Worm (Caenorhabditis elegans): ENCODE data around the gene pigq-1.

ce11 chrIV:11169652-11170051, 22.6 kb upstream of the pigq-1 start, which contains the start of gene nhr-67:
- no peak for TF ChIP-seq dve-1 (tag; optimal IDR thresholded peaks at IDR 0.05; ENCODE audit: insufficient read depth)
- no peak for TF ChIP-seq egl-43 (GFP tag; IDR thresholded peaks at IDR 0.05)
- TF ChIP-seq pha-4 (GFP tag; IDR thresholded peaks at IDR 0.05) = no peak
- TF ChIP-seq pha-4 (tag; optimal IDR thresholded peaks at IDR 0.05) = no peak
- no peak for TF ChIP-seq lir-3 (tag; optimal IDR thresholded peaks at IDR 0.05)
- no peak for TF ChIP-seq egl-27 (tag; optimal IDR thresholded peaks at IDR 0.05)
- no peak for TF ChIP-seq skn-1 (tag; optimal IDR thresholded peaks at IDR 0.05)
- TF ChIP-seq unc-130 (GFP tag; optimal IDR thresholded peaks at IDR 0.05) = no peak
- peak in 1 of 2 experiments; percentile 43 for TF ChIP-seq unc-62 (GFP tag; optimal IDR thresholded peaks at IDR 0.05 in 1 of 2)
- no peak for TF ChIP-seq unc-62 (tag; optimal IDR thresholded peaks at IDR 0.05)
- TF ChIP-seq lin-15B (tag; optimal IDR thresholded peaks at IDR 0.05) = no peak
- no peak for TF ChIP-seq fos-1 (tag; optimal IDR thresholded peaks at IDR 0.05)
- TF ChIP-seq mdl-1 (tag; optimal IDR thresholded peaks at IDR 0.05) = no peak
- TF ChIP-seq mes-2 (tag; optimal IDR thresholded peaks at IDR 0.05; ENCODE audit: poor library complexity, severe bottlenecking) = no peak
- TF ChIP-seq cey-2 (tag; optimal IDR thresholded peaks at IDR 0.05; ENCODE audit: borderline replicate concordance, insufficient read depth) = no peak
- TF ChIP-seq aly-2 (tag; optimal IDR thresholded peaks at IDR 0.05) = no peak
